Fruit fly (Drosophila melanogaster): ENCODE results near the gene Mco3.

Gene Mco3

DNA sequence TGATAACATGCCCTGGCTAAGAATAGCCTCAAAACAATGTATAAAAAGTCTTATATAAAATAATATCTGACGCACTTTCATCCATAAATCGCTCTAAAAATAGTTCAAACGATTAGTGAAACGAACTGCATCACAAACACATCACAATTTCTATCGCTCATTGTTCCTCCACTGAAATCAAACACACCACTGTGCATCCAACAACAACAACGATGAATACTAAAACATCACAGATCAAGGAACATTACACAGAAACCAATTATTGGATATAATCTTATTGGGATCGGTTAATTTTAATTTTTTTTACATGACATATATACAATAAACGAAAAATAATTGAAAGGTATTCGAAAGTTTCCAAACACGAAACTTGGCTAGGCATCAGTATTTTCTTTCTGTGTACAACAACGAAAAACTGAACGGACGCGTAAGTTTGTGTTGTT lies 17.9 kb upstream of the Mco3 start (continued):
- TF ChIP-seq gsb-n (tag; optimal IDR thresholded peaks at IDR 0.05) (no peak), CG12769 (tag; optimal IDR thresholded peaks at IDR 0.05) (peak; percentile 90), Dek (tag; optimal IDR thresholded peaks at IDR 0.05) (peak; percentile 32), Oaz (GFP tag; IDR thresholded peaks at IDR 0.05) (peak; percentile 63), phol (tag; optimal IDR thresholded peaks at IDR 0.05) (peak; percentile 86), CG30403 (GFP tag; optimal IDR thresholded peaks at IDR 0.05) (peak; percentile 78), Rfx (GFP tag; IDR thresholded peaks at IDR 0.05) (peak; percentile 89), CG14667 (GFP tag; IDR thresholded peaks at IDR 0.05) (no peak; the same call in 1 of the 2 replicates), BtbVII (GFP tag; optimal IDR thresholded peaks at IDR 0.05) (no peak), CG9932 (GFP tag; IDR thresholded peaks at IDR 0.05) (no peak; the same call in none of the 2 replicates), CG2129 (GFP tag; IDR thresholded peaks at IDR 0.05; ENCODE audit: partially characterized antibody) (no peak), CG13123 (GFP tag; optimal IDR thresholded peaks at IDR 0.05) (peak; percentile 61), tgo (GFP tag; IDR thresholded peaks at IDR 0.05) (peak; percentile 86), CG3726 (GFP tag; IDR thresholded peaks at IDR 0.05) (no peak), D19B (GFP tag; optimal IDR thresholded peaks at IDR 0.05) (peak; percentile 48), gem (tag; optimal IDR thresholded peaks at IDR 0.05) (peak; percentile 85), CG7786 (GFP tag; optimal IDR thresholded peaks at IDR 0.05) (peak; percentile 71), CG6689 (GFP tag; IDR thresholded peaks at IDR 0.05) (peak; percentile 74), CG6854 (GFP tag; optimal IDR thresholded peaks at IDR 0.05) (peak; percentile 57), odd (GFP tag; optimal IDR thresholded peaks at IDR 0.05) (peak; percentile 37), ato (GFP tag; IDR thresholded peaks at IDR 0.05; ENCODE audit: partially characterized antibody) (no peak), Camta (GFP tag; optimal IDR thresholded peaks at IDR 0.05) (peak; percentile 64), az2 (GFP tag; optimal IDR thresholded peaks at IDR 0.05) (peak; percentile 85), wdn (GFP tag; IDR thresholded peaks at IDR 0.05) (no peak), CG12942 (GFP tag; optimal IDR thresholded peaks at IDR 0.05) (peak; percentile 64), Lpt (GFP tag; optimal IDR thresholded peaks at IDR 0.05) (no peak), Ssrp (tag; optimal IDR thresholded peaks at IDR 0.05) (peak; percentile 81), esg (GFP tag; conservative IDR thresholded peaks at IDR 0.05) (peak; percentile 66), emc (GFP tag; optimal IDR thresholded peaks at IDR 0.05) (peak; percentile 3), CG7556 (GFP tag; optimal IDR thresholded peaks at IDR 0.05) (peak; percentile 53), pnt (GFP tag; optimal IDR thresholded peaks at IDR 0.05) (peak; percentile 15), pan (optimal IDR thresholded peaks at IDR 0.05) (no peak), pan (GFP tag; optimal IDR thresholded peaks at IDR 0.05 in 1 of 2, IDR thresholded peaks at IDR 0.05 in 1 of 2) (peak in 1 of 2 experiments; percentile 85), sim (GFP tag; IDR thresholded peaks at IDR 0.05) (peak; percentile 60; the same call in 1 of the 2 replicates), kah (GFP tag; optimal IDR thresholded peaks at IDR 0.05) (peak; percentile 36), NFAT (GFP tag; IDR thresholded peaks at IDR 0.05) (no peak), wor (GFP tag; IDR thresholded peaks at IDR 0.05) (peak; percentile 74; the same call in 1 of the 2 replicates), HLH54F (GFP tag; optimal IDR thresholded peaks at IDR 0.05) (peak; percentile 62), NK7.1 (GFP tag; optimal IDR thresholded peaks at IDR 0.05) (peak; percentile 60), CG1792 (GFP tag; optimal IDR thresholded peaks at IDR 0.05) (peak; percentile 72), CHES-1-like (GFP tag; optimal IDR thresholded peaks at IDR 0.05) (peak; percentile 34), pb (GFP tag; optimal IDR thresholded peaks at IDR 0.05) (peak; percentile 56), CG12104 (GFP tag; optimal IDR thresholded peaks at IDR 0.05) (peak; percentile 65), CG6683 (GFP tag; optimal IDR thresholded peaks at IDR 0.05) (peak; percentile 51), eve (GFP tag; optimal IDR thresholded peaks at IDR 0.05) (peak in 1 of 2 experiments; percentile 81), yki (optimal IDR thresholded peaks at IDR 0.05) (no peak), pzg (GFP tag; optimal IDR thresholded peaks at IDR 0.05) (no peak), Fer1 (GFP tag; optimal IDR thresholded peaks at IDR 0.05) (peak; percentile 36), CG1602 (GFP tag; optimal IDR thresholded peaks at IDR 0.05) (peak; percentile 71), CG1647 (GFP tag; optimal IDR thresholded peaks at IDR 0.05) (peak; percentile 53), CG2712 (tag; optimal IDR thresholded peaks at IDR 0.05) (peak; percentile 88), fd96Cb (tag; optimal IDR thresholded peaks at IDR 0.05) (peak; percentile 84)

Measured in whole organism, embryonic.